Worm (Caenorhabditis elegans): ENCODE measurements around the gene F52G2.3.

DNA sequence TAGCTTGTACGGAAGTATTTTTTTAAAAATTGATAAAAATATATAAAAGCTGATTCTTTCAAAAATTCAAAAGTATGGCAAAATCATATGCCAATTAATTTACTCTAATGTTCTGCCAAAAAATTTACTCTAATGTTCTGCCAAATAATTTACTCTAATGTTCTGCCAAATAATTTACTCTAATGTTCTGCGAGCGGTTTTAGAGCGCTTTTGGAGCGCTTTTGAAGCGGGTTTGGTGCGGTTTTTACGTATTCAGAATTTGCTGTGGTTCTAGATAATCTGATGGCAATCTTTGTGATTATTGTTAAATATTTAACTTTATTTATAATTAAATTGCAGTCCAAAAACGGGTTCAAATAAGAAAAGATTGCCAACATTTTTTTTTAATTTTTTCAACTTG is 1.3 kb upstream of the F52G2.3 start:
- TF ChIP-seq ztf-11 (tag; optimal IDR thresholded peaks at IDR 0.05) (no peak), unc-39 (tag; optimal IDR thresholded peaks at IDR 0.05) (no peak), lsy-12 (tag; optimal IDR thresholded peaks at IDR 0.05) (no peak), pqm-1 (tag; optimal IDR thresholded peaks at IDR 0.05) (no peak), snpc-4 (tag; optimal IDR thresholded peaks at IDR 0.05) (no peak), tbx-2 (tag; optimal IDR thresholded peaks at IDR 0.05) (no peak), lin-39 (tag; optimal IDR thresholded peaks at IDR 0.05) (no peak)
